Worm (Caenorhabditis elegans): ENCODE results near the gene T04H1.5.

ce11 chrV:12208678-12209077 is 42.5 kb upstream of the T04H1.5 start:
- no peak for TF ChIP-seq dao-5 (tag; optimal IDR thresholded peaks at IDR 0.05)
- TF ChIP-seq him-1 (tag; optimal IDR thresholded peaks at IDR 0.05) = no peak

Data from whole organism, L4/young adult.